Fruit fly (Drosophila melanogaster): ENCODE measurements around the gene crp.

DNA sequence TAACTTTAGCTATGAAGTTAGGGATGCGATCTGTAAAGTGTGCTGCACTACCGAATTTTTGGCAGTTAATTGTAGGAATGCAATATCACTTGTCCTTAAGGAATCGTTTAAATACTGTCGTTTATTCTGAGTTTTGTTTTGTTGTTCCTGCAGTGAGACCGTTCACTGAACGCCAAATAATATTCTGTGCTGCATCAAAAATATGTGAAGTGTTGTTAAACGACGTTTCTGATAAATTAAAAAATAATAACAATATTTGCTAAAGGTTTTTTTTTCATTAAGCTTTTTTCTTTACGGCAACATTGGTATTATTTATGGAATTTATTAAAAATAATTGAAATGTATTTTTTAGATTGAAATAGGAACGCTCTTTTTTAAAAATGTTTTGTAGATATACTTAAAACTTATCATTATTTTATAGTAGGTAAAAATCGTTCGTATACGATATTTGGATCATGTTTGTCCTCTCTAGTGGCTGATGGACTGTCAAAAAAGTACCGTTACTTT lies 15.3 kb upstream of the crp start, which contains the start of gene GMF:
- TF ChIP-seq CG4496 (GFP tag; IDR thresholded peaks at IDR 0.05) (no peak), EcR (GFP tag; optimal IDR thresholded peaks at IDR 0.05) (no peak), CG17806 (tag; optimal IDR thresholded peaks at IDR 0.05) (no peak), Pif1A (GFP tag; optimal IDR thresholded peaks at IDR 0.05) (no peak), CG9948 (tag; optimal IDR thresholded peaks at IDR 0.05) (no peak), rn (GFP tag; IDR thresholded peaks at IDR 0.05) (no peak), CG34367 (tag; optimal IDR thresholded peaks at IDR 0.05) (no peak), fd96Ca (GFP tag; IDR thresholded peaks at IDR 0.05) (no peak), CG32121 (GFP tag; IDR thresholded peaks at IDR 0.05) (no peak), CG12605 (GFP tag; IDR thresholded peaks at IDR 0.05) (no peak), Snoo (tag; optimal IDR thresholded peaks at IDR 0.05) (no peak)

Measured in whole organism, pupa.